Worm (Caenorhabditis elegans) whole organism, L4 larva: Measurements from ENCODE around the gene gmeb-3.

Experiments used
- D1046.2 ChIP-seq: fragments of 200-800 bp; sonication (Bioruptor generic); IDR thresholded peaks from 2 replicates; pipeline ENCODE4 v1.3.6; 2022; ENCODE audit warnings: missing genetic modification characterization, missing compliant biosample characterization
- F26F4.8 ChIP-seq: fragments of 200-800 bp; sonication (Bioruptor generic); conservative IDR thresholded peaks from 2 replicates; pipeline ENCODE4 v1.3.6; 2022; ENCODE audit warnings: missing genetic modification characterization, missing compliant biosample characterization
- F37D6.2 ChIP-seq: sonication (generic microtip); optimal IDR thresholded peaks from 2 replicates; lab custom pipeline; 2016; ENCODE audit warnings: mild to moderate bottlenecking, missing genetic modification characterization, missing compliant biosample characterization
- T20F7.1 ChIP-seq: fragments of 200-800 bp; sonication (Bioruptor generic); optimal IDR thresholded peaks from 2 replicates; lab custom pipeline; 2018; ENCODE audit warnings: mild to moderate bottlenecking, missing genetic modification characterization, missing compliant biosample characterization
- T26A8.4 ChIP-seq: fragments of 200-800 bp; sonication (Bioruptor generic); IDR thresholded peaks from 2 replicates; pipeline ENCODE4 v1.3.6; 2022; ENCODE audit warnings: missing genetic modification characterization, missing compliant biosample characterization
- ZK337.2 ChIP-seq: fragments of 200-800 bp; sonication (Bioruptor generic); IDR thresholded peaks from 2 replicates; pipeline ENCODE4 v1.3.6; 2022; ENCODE audit warnings: missing genetic modification reagents, missing genetic modification characterization, missing compliant biosample characterization
- aha-1 ChIP-seq: fragments of 150-350 bp; peaks from one replicate; lab custom pipeline; 2014; ENCODE audit warnings: missing biosample characterization, missing genetic modification characterization
- ama-1 ChIP-seq: fragments of 150-350 bp; optimal IDR thresholded peaks from 2 replicates; lab custom pipeline; 2014; ENCODE audit warnings: inconsistent platforms, mixed read lengths
- attf-4 ChIP-seq: sonication (generic microtip); optimal IDR thresholded peaks from 3 replicates; lab custom pipeline; 2017; ENCODE audit warnings: missing biosample characterization, missing genetic modification characterization
- ces-1 ChIP-seq: fragments of 150-350 bp; sonication (generic microtip); optimal IDR thresholded peaks from 4 replicates; lab custom pipeline; 2014; ENCODE audit warnings: missing biosample characterization, missing genetic modification reagents, missing genetic modification characterization
- cey-2 ChIP-seq: sonication (generic microtip); optimal IDR thresholded peaks from 3 replicates; lab custom pipeline; 2017; ENCODE audit warnings: missing genetic modification characterization, mild to moderate bottlenecking, missing compliant biosample characterization, antibody characterized with exemption, borderline replicate concordance; ENCODE audit not compliant: insufficient read depth
- dmd-6 ChIP-seq: fragments of 200-800 bp; sonication (Bioruptor generic); IDR thresholded peaks from 2 replicates; pipeline ENCODE4 v1.3.6; 2022; ENCODE audit warnings: missing genetic modification reagents, missing genetic modification characterization, missing compliant biosample characterization
- dmd-9 ChIP-seq: fragments of 200-800 bp; sonication (Bioruptor generic); IDR thresholded peaks from 2 replicates; pipeline ENCODE4 v1.3.6; 2022; ENCODE audit warnings: missing genetic modification reagents, missing genetic modification characterization, missing compliant biosample characterization
- dpl-1 ChIP-seq: fragments of 150-350 bp; optimal IDR thresholded peaks from 2 replicates; lab custom pipeline; 2014; ENCODE audit warnings: missing biosample characterization, missing genetic modification reagents, missing genetic modification characterization
- dve-1 ChIP-seq: sonication (generic microtip); optimal IDR thresholded peaks from 2 replicates; lab custom pipeline; 2017; ENCODE audit warnings: antibody characterized with exemption, mild to moderate bottlenecking, missing genetic modification characterization, missing compliant biosample characterization; ENCODE audit not compliant: insufficient read depth
- egl-27 ChIP-seq: sonication (generic microtip); optimal IDR thresholded peaks from 3 replicates; lab custom pipeline; 2017; ENCODE audit warnings: missing biosample characterization, missing genetic modification reagents, missing genetic modification characterization
- fkh-10 ChIP-seq: fragments of 150-350 bp; optimal IDR thresholded peaks from 2 replicates; lab custom pipeline; 2014; ENCODE audit warnings: missing biosample characterization, missing genetic modification reagents, missing genetic modification characterization
- hif-1 ChIP-seq, 2 experiments: sonication (generic microtip); optimal IDR thresholded peaks; 2 replicates each; lab custom pipeline; 2016 to 2017; ENCODE audit warnings: missing compliant biosample characterization in 2 of 2, missing genetic modification characterization in 2 of 2, missing genetic modification reagents in 2 of 2, missing genotype in 2 of 2, mild to moderate bottlenecking in 1 of 2
- hlh-11 ChIP-seq: fragments of 200-800 bp; sonication (Bioruptor generic); optimal IDR thresholded peaks from 2 replicates; lab custom pipeline; 2018; ENCODE audit warnings: mild to moderate bottlenecking, missing genetic modification characterization, missing compliant biosample characterization
- hlh-30 ChIP-seq: sonication (generic microtip); optimal IDR thresholded peaks from 2 replicates; lab custom pipeline; 2017; ENCODE audit warnings: antibody characterized with exemption, mild to moderate bottlenecking, missing genetic modification characterization, missing compliant biosample characterization; ENCODE audit not compliant: insufficient read depth
- hmg-1.1 ChIP-seq: fragments of 200-800 bp; sonication (Bioruptor generic); IDR thresholded peaks from 2 replicates; pipeline ENCODE4 v1.3.6; 2022; ENCODE audit warnings: missing genetic modification reagents, missing genetic modification characterization, missing compliant biosample characterization
- lim-7 ChIP-seq: fragments of 200-800 bp; sonication (Bioruptor generic); IDR thresholded peaks from 2 replicates; pipeline ENCODE4 v1.3.6; 2022; ENCODE audit warnings: missing genetic modification characterization, missing compliant biosample characterization
- lin-1 ChIP-seq: fragments of 200-800 bp; sonication (Bioruptor generic); IDR thresholded peaks from 2 replicates; pipeline ENCODE4 v1.3.6; 2022; ENCODE audit warnings: missing genetic modification reagents, missing genetic modification characterization, missing compliant biosample characterization
- lin-13 ChIP-seq: fragments of 150-350 bp; optimal IDR thresholded peaks from 2 replicates; lab custom pipeline; 2014; ENCODE audit warnings: missing biosample characterization, missing genetic modification reagents, missing genetic modification characterization
- lin-29 ChIP-seq: fragments of 200-800 bp; sonication (Bioruptor generic); IDR thresholded peaks from 2 replicates; pipeline ENCODE4 v1.3.6; 2022; ENCODE audit warnings: missing genetic modification reagents, missing genetic modification characterization, missing compliant biosample characterization
- lin-39 ChIP-seq: fragments of 150-350 bp; optimal IDR thresholded peaks from 2 replicates; lab custom pipeline; 2014; ENCODE audit warnings: missing biosample characterization, missing genetic modification reagents, missing genetic modification characterization
- lir-3 ChIP-seq: sonication (generic microtip); optimal IDR thresholded peaks from 2 replicates; lab custom pipeline; 2016; ENCODE audit warnings: mild to moderate bottlenecking, missing genetic modification characterization, missing compliant biosample characterization
- lsy-2 ChIP-seq, 2 experiments: fragments of 150-350 bp in 1 of 2; sonication (generic microtip) in 1 of 2; optimal IDR thresholded peaks; 2 replicates each; lab custom pipeline; 2014 to 2017; ENCODE audit warnings: missing biosample characterization in 2 of 2, missing genetic modification characterization in 2 of 2
- mdl-1 ChIP-seq, 2 experiments: fragments of 150-350 bp in 1 of 2; sonication (generic microtip) in 1 of 2; optimal IDR thresholded peaks; 2 replicates each; lab custom pipeline; 2014 to 2017; ENCODE audit warnings: missing biosample characterization in 2 of 2, missing genetic modification characterization in 2 of 2
- mep-1 ChIP-seq: fragments of 150-350 bp; sonication (generic microtip); optimal IDR thresholded peaks from 3 replicates; lab custom pipeline; 2014; ENCODE audit warnings: missing biosample characterization, missing genetic modification characterization
- mes-2 ChIP-seq: sonication (generic microtip); optimal IDR thresholded peaks from 2 replicates; lab custom pipeline; 2016; ENCODE audit warnings: missing genotype, mild to moderate bottlenecking, missing genetic modification characterization, missing compliant biosample characterization; ENCODE audit not compliant: poor library complexity, severe bottlenecking
- nhr-41 ChIP-seq: fragments of 200-800 bp; sonication (Bioruptor generic); IDR thresholded peaks from 2 replicates; pipeline ENCODE4 v1.3.6; 2022; ENCODE audit warnings: missing genetic modification reagents, missing genetic modification characterization, missing compliant biosample characterization
- nhr-42 ChIP-seq: fragments of 200-800 bp; sonication (Bioruptor generic); IDR thresholded peaks from 2 replicates; pipeline ENCODE4 v1.3.6; 2022; ENCODE audit warnings: missing genetic modification characterization, missing compliant biosample characterization
- nhr-48 ChIP-seq: sonication (generic microtip); optimal IDR thresholded peaks from 2 replicates; lab custom pipeline; 2016; ENCODE audit warnings: mild to moderate bottlenecking, missing genetic modification characterization, missing compliant biosample characterization
- php-3 ChIP-seq: fragments of 200-800 bp; sonication (Bioruptor generic); IDR thresholded peaks from 2 replicates; pipeline ENCODE4 v1.3.6; 2022; ENCODE audit warnings: missing genetic modification reagents, missing genetic modification characterization, missing compliant biosample characterization
- pqm-1 ChIP-seq: sonication (generic microtip); optimal IDR thresholded peaks from 2 replicates; lab custom pipeline; 2017; ENCODE audit warnings: missing biosample characterization, missing genetic modification characterization
- rbr-2 ChIP-seq: sonication (generic microtip); optimal IDR thresholded peaks from 2 replicates; lab custom pipeline; 2016; ENCODE audit warnings: missing genotype, missing genetic modification characterization, missing compliant biosample characterization
- set-16 ChIP-seq: fragments of 200-800 bp; sonication (Bioruptor generic); IDR thresholded peaks from 2 replicates; pipeline ENCODE4 v1.3.6; 2022; ENCODE audit warnings: missing genetic modification reagents, missing genetic modification characterization, missing compliant biosample characterization
- skn-1 ChIP-seq: fragments of 150-350 bp; optimal IDR thresholded peaks from 2 replicates; lab custom pipeline; 2014; ENCODE audit warnings: missing biosample characterization, missing genetic modification characterization
- snpc-4 ChIP-seq: fragments of 150-350 bp; optimal IDR thresholded peaks from 2 replicates; lab custom pipeline; 2014; ENCODE audit warnings: missing biosample characterization, missing genetic modification characterization
- unc-130 ChIP-seq: sonication (generic microtip); optimal IDR thresholded peaks from 2 replicates; lab custom pipeline; 2016; ENCODE audit warnings: missing genetic modification reagents, missing genetic modification characterization, missing compliant biosample characterization
- unc-62 ChIP-seq, 3 experiments: fragments of 150-350 bp in 1 of 3; sonication (generic microtip); optimal IDR thresholded peaks in 2 of 3; peaks in 1 of 3; 1 replicate in 1 of 3; 2 replicates in 2 of 3; lab custom pipeline; 2014 to 2017; ENCODE audit warnings: missing biosample characterization in 3 of 3, missing genetic modification characterization in 3 of 3, missing genetic modification reagents in 3 of 3, missing genotype in 1 of 3
- zfp-3 ChIP-seq: fragments of 200-800 bp; sonication (Bioruptor generic); conservative IDR thresholded peaks from 2 replicates; pipeline ENCODE4 v1.3.6; 2022; ENCODE audit warnings: missing genetic modification reagents, missing genetic modification characterization, missing compliant biosample characterization
- zip-2 ChIP-seq: fragments of 150-350 bp; optimal IDR thresholded peaks from 2 replicates; lab custom pipeline; 2014; ENCODE audit warnings: missing biosample characterization, missing genetic modification characterization

The gmeb-3 gene

ce11 chrIII:3790855-3791254 is 22.6 kb downstream of the gmeb-3 start:
- TF ChIP-seq hlh-30: no peak
- peak; percentile 49 for TF ChIP-seq aha-1 (tag; lab: Kevin White, UChicago)
- TF ChIP-seq egl-27 (tag; lab: Kevin White, UChicago): no peak
- peak; percentile 1 for TF ChIP-seq mep-1 (tag; lab: Kevin White, UChicago)
- no peak for TF ChIP-seq lin-1 (GFP tag; lab: Robert Waterston, UW)
- TF ChIP-seq lim-7 (GFP tag; lab: Robert Waterston, UW): 0 out of 2 replicates have a peak, but pooled peaks have one; percentile 31
- TF ChIP-seq dmd-6: no peak
- TF ChIP-seq dpl-1: peak; percentile 40
- TF ChIP-seq fkh-10 (GFP tag; lab: Kevin White, UChicago): no peak
- TF ChIP-seq zip-2 (tag; lab: Kevin White, UChicago): no peak
- TF ChIP-seq nhr-48: no peak
- TF ChIP-seq F26F4.8: no peak

- TF ChIP-seq aha-1 (tag; lab: Kevin White, UChicago) (peak; percentile 21), D1046.2 (GFP tag; lab: Robert Waterston, UW) (no peak), unc-62 (GFP tag; optimal IDR thresholded peaks at IDR 0.05 in 1 of 2; lab: Kevin White, UChicago) (peak in 1 of 2 experiments; percentile 34), unc-62 (tag; optimal IDR thresholded peaks at IDR 0.05; lab: Kevin White, UChicago) (no peak)
Measured at ce11 chrIII:3795933-3796332, 27.6 kb downstream of the gmeb-3 start.

- peak; percentile 93 for TF ChIP-seq aha-1 (tag; lab: Kevin White, UChicago)
- peak; percentile 38; the same call in 1 of the 2 replicates for TF ChIP-seq php-3 (GFP tag; lab: Robert Waterston, UW)
- no peak for TF ChIP-seq attf-4 (tag; lab: Kevin White, UChicago)
- TF ChIP-seq ama-1 (lab: Kevin White, UChicago): peak; percentile 6
- TF ChIP-seq F37D6.2 (tag; lab: Kevin White, UChicago): no peak
- TF ChIP-seq pqm-1 (tag; lab: Kevin White, UChicago): no peak
- TF ChIP-seq mep-1 (tag; lab: Kevin White, UChicago): peak; percentile 47
- no peak; the same call in 1 of the 2 replicates for TF ChIP-seq T26A8.4
- TF ChIP-seq nhr-41 (GFP tag; lab: Robert Waterston, UW): no peak
- no peak for TF ChIP-seq rbr-2
- TF ChIP-seq hmg-1.1 (GFP tag; lab: Robert Waterston, UW): 0 out of 2 replicates have a peak, but pooled peaks have one; percentile 28
- 0 out of 2 replicates have a peak, but pooled peaks have one; percentile 7 for TF ChIP-seq ZK337.2 (GFP tag; lab: Robert Waterston, UW)
- TF ChIP-seq lsy-2 (tag; optimal IDR thresholded peaks at IDR 0.05; lab: Kevin White, UChicago): peak; percentile 32 to 33
- no peak for TF ChIP-seq lin-13 (GFP tag; lab: Kevin White, UChicago)
- no peak for TF ChIP-seq cey-2 (tag; lab: Kevin White, UChicago)
- peak; percentile 52 for TF ChIP-seq hlh-11 (tag; lab: Kevin White, UChicago)
- peak in 1 of 2 experiments; percentile 59 for TF ChIP-seq mdl-1 (tag; optimal IDR thresholded peaks at IDR 0.05; lab: Kevin White, UChicago)
- TF ChIP-seq zfp-3: 0 out of 2 replicates have a peak, but pooled peaks have one; percentile 25
- no peak for TF ChIP-seq dpl-1
- no peak for TF ChIP-seq nhr-42
- TF ChIP-seq snpc-4 (tag; lab: Kevin White, UChicago): no peak
- TF ChIP-seq dve-1 (tag; lab: Kevin White, UChicago): peak; percentile 30
- TF ChIP-seq lin-39 (tag; lab: Kevin White, UChicago): no peak
- TF ChIP-seq lin-29: no peak
- peak; percentile 27 for TF ChIP-seq mes-2 (tag; lab: Kevin White, UChicago)
- 0 out of 2 replicates have a peak, but pooled peaks have one; percentile 30 for TF ChIP-seq dmd-9 (GFP tag; lab: Robert Waterston, UW)
- no peak for TF ChIP-seq unc-130 (GFP tag; lab: Kevin White, UChicago)
- no peak for TF ChIP-seq T20F7.1 (GFP tag; lab: Kevin White, UChicago)
- TF ChIP-seq lir-3 (tag; lab: Kevin White, UChicago): no peak
- TF ChIP-seq skn-1 (tag; lab: Kevin White, UChicago): no peak
- peak in 1 of 2 experiments; percentile 95 for TF ChIP-seq unc-62 (GFP tag; optimal IDR thresholded peaks at IDR 0.05 in 1 of 2; lab: Kevin White, UChicago)
- no peak for TF ChIP-seq unc-62 (tag; optimal IDR thresholded peaks at IDR 0.05; lab: Kevin White, UChicago)
- TF ChIP-seq hif-1 (tag; optimal IDR thresholded peaks at IDR 0.05; lab: Kevin White, UChicago): no peak
- no peak for TF ChIP-seq ces-1 (GFP tag; lab: Kevin White, UChicago)
- peak; percentile 48; the same call in 1 of the 2 replicates for TF ChIP-seq set-16
Measured at ce11 chrIII:3797180-3798026, 29.1 kb downstream of the gmeb-3 start.
